Worm (Caenorhabditis elegans) whole organism, late embryonic: ENCODE measurements around the gene Y45G5AM.5.

Experiments
- F13H6.1 ChIP-seq: sonication (generic microtip); optimal IDR thresholded peaks from 2 replicates; lab custom pipeline; 2016; ENCODE audit warnings: missing genetic modification characterization, missing compliant biosample characterization
- T23F11.4 ChIP-seq: fragments of 200-800 bp; sonication (Bioruptor generic); optimal IDR thresholded peaks from 2 replicates; lab custom pipeline; 2018; ENCODE audit warnings: mild to moderate bottlenecking, missing genetic modification characterization, missing compliant biosample characterization
- Y22D7AL.16 ChIP-seq: sonication (generic microtip); optimal IDR thresholded peaks from 2 replicates; lab custom pipeline; 2016; ENCODE audit warnings: missing genetic modification characterization, missing compliant biosample characterization
- ahr-1 ChIP-seq: sonication (generic microtip); optimal IDR thresholded peaks from 2 replicates; lab custom pipeline; 2016; ENCODE audit warnings: missing genetic modification characterization, missing compliant biosample characterization
- ama-1 ChIP-seq: fragments of 150-350 bp; optimal IDR thresholded peaks from 2 replicates; lab custom pipeline; 2014
- ceh-2 ChIP-seq: sonication (generic microtip); optimal IDR thresholded peaks from 2 replicates; lab custom pipeline; 2016; ENCODE audit warnings: missing genotype, missing genetic modification characterization, missing compliant biosample characterization
- ceh-22 ChIP-seq: sonication (generic microtip); optimal IDR thresholded peaks from 2 replicates; lab custom pipeline; 2017; ENCODE audit warnings: missing biosample characterization, missing genetic modification characterization
- ceh-24 ChIP-seq: sonication (generic microtip); optimal IDR thresholded peaks from 2 replicates; lab custom pipeline; 2016; ENCODE audit warnings: mild to moderate bottlenecking, missing genetic modification characterization, missing compliant biosample characterization
- elt-2 ChIP-seq: sonication (generic microtip); optimal IDR thresholded peaks from 2 replicates; lab custom pipeline; 2016; ENCODE audit warnings: missing genetic modification reagents, missing genetic modification characterization, missing compliant biosample characterization
- elt-4 ChIP-seq: sonication (generic microtip); optimal IDR thresholded peaks from 2 replicates; lab custom pipeline; 2016; ENCODE audit warnings: missing genetic modification characterization, missing compliant biosample characterization
- fax-1 ChIP-seq: sonication (generic microtip); optimal IDR thresholded peaks from 2 replicates; lab custom pipeline; 2016; ENCODE audit warnings: missing genotype, missing genetic modification characterization, missing compliant biosample characterization
- fkh-10 ChIP-seq: fragments of 150-350 bp; optimal IDR thresholded peaks from 2 replicates; lab custom pipeline; 2014; ENCODE audit warnings: missing biosample characterization, missing genetic modification reagents, missing genetic modification characterization
- gmeb-2 ChIP-seq: sonication (generic microtip); optimal IDR thresholded peaks from 2 replicates; lab custom pipeline; 2016; ENCODE audit warnings: missing genetic modification characterization, inconsistent platforms, missing compliant biosample characterization
- hlh-15 ChIP-seq: sonication (generic microtip); optimal IDR thresholded peaks from 2 replicates; lab custom pipeline; 2016; ENCODE audit warnings: missing genetic modification characterization, missing compliant biosample characterization
- hlh-30 ChIP-seq: sonication (generic microtip); optimal IDR thresholded peaks from 2 replicates; lab custom pipeline; 2017; ENCODE audit warnings: antibody characterized with exemption, missing genetic modification characterization, missing compliant biosample characterization; ENCODE audit not compliant: insufficient read depth
- hlh-8 ChIP-seq: sonication (generic microtip); optimal IDR thresholded peaks from 2 replicates; lab custom pipeline; 2016; ENCODE audit warnings: missing genotype, missing genetic modification characterization, missing compliant biosample characterization
- mec-3 ChIP-seq: sonication (generic microtip); optimal IDR thresholded peaks from 2 replicates; lab custom pipeline; 2016; ENCODE audit warnings: borderline replicate concordance, missing genetic modification characterization, missing compliant biosample characterization
- nfya-1 ChIP-seq: sonication (generic microtip); optimal IDR thresholded peaks from 2 replicates; lab custom pipeline; 2017; ENCODE audit warnings: missing genetic modification characterization, mild to moderate bottlenecking, missing compliant biosample characterization, antibody characterized with exemption, moderate library complexity
- nhr-232 ChIP-seq: sonication (generic microtip); optimal IDR thresholded peaks from 2 replicates; lab custom pipeline; 2016; ENCODE audit warnings: missing genetic modification characterization, missing compliant biosample characterization
- npax-4 ChIP-seq: sonication (generic microtip); optimal IDR thresholded peaks from 2 replicates; lab custom pipeline; 2016; ENCODE audit warnings: missing genetic modification characterization, missing compliant biosample characterization
- odd-2 ChIP-seq: sonication (generic microtip); optimal IDR thresholded peaks from 2 replicates; lab custom pipeline; 2017; ENCODE audit warnings: antibody characterized with exemption, mild to moderate bottlenecking, missing genetic modification characterization, missing compliant biosample characterization
- pax-1 ChIP-seq: fragments of 150-350 bp; optimal IDR thresholded peaks from 2 replicates; lab custom pipeline; 2014; ENCODE audit warnings: missing biosample characterization, missing genetic modification characterization
- pha-2 ChIP-seq: sonication (generic microtip); optimal IDR thresholded peaks from 2 replicates; lab custom pipeline; 2017; ENCODE audit warnings: mild to moderate bottlenecking, missing genetic modification characterization, missing compliant biosample characterization
- pha-4 ChIP-seq: fragments of 150-350 bp; optimal IDR thresholded peaks from 2 replicates; lab custom pipeline; 2018; ENCODE audit warnings: missing biosample characterization, missing genetic modification reagents, missing genetic modification characterization
- pqm-1 ChIP-seq: sonication (generic microtip); optimal IDR thresholded peaks from 2 replicates; lab custom pipeline; 2016; ENCODE audit warnings: missing genetic modification characterization, missing compliant biosample characterization
- rnt-1 ChIP-seq: sonication (generic microtip); optimal IDR thresholded peaks from 2 replicates; lab custom pipeline; 2016; ENCODE audit warnings: missing genetic modification characterization, missing compliant biosample characterization
- syd-9 ChIP-seq: sonication (generic microtip); optimal IDR thresholded peaks from 2 replicates; lab custom pipeline; 2016; ENCODE audit warnings: mild to moderate bottlenecking, missing genetic modification characterization, moderate library complexity, missing compliant biosample characterization
- unc-42 ChIP-seq: sonication (generic microtip); optimal IDR thresholded peaks from 2 replicates; lab custom pipeline; 2016; ENCODE audit warnings: missing genotype, missing genetic modification characterization, missing compliant biosample characterization
- unc-55 ChIP-seq: sonication (generic microtip); optimal IDR thresholded peaks from 2 replicates; lab custom pipeline; 2017; ENCODE audit warnings: missing biosample characterization, missing genetic modification reagents, missing genetic modification characterization
- unc-86 ChIP-seq: sonication (generic microtip); optimal IDR thresholded peaks from 2 replicates; lab custom pipeline; 2016; ENCODE audit warnings: missing genetic modification characterization, missing compliant biosample characterization
- zip-5 ChIP-seq: sonication (generic microtip); optimal IDR thresholded peaks from 2 replicates; lab custom pipeline; 2016; ENCODE audit warnings: missing genetic modification characterization, missing compliant biosample characterization
- ztf-16 ChIP-seq: sonication (generic microtip); optimal IDR thresholded peaks from 2 replicates; lab custom pipeline; 2017; ENCODE audit warnings: missing genetic modification characterization, missing compliant biosample characterization

Y45G5AM.5 gene

ce11 chrV:4194587-4195211 is 34.5 kb downstream of the Y45G5AM.5 start, which contains the start of gene Y45G5AM.9 (continued):
- peak; percentile 50 for TF ChIP-seq rnt-1 (tag; lab: Kevin White, UChicago)
- TF ChIP-seq hlh-15 (tag; lab: Kevin White, UChicago) = peak; percentile 11
- no peak for TF ChIP-seq pha-4 (tag; lab: Kevin White, UChicago)
- peak; percentile 76 for TF ChIP-seq nfya-1 (tag; lab: Kevin White, UChicago)
- TF ChIP-seq syd-9 (tag; lab: Kevin White, UChicago) = peak; percentile 40
- TF ChIP-seq mec-3 = no peak
- TF ChIP-seq odd-2 (tag; lab: Kevin White, UChicago) = no peak
- TF ChIP-seq ama-1 (lab: Kevin White, UChicago) = no peak
- no peak for TF ChIP-seq zip-5 (tag; lab: Kevin White, UChicago)
- peak; percentile 11 for TF ChIP-seq gmeb-2 (tag; lab: Kevin White, UChicago)
- TF ChIP-seq elt-4 (tag; lab: Kevin White, UChicago) = no peak
- peak; percentile 66 for TF ChIP-seq F13H6.1 (tag; lab: Kevin White, UChicago)
- no peak for TF ChIP-seq pha-2 (tag; lab: Kevin White, UChicago)
- TF ChIP-seq ztf-16 = peak; percentile 12
- TF ChIP-seq unc-86 (tag; lab: Kevin White, UChicago) = peak; percentile 53
- TF ChIP-seq pax-1 (tag; lab: Kevin White, UChicago) = no peak
- no peak for TF ChIP-seq ceh-24 (tag; lab: Kevin White, UChicago)
- peak; percentile 8 for TF ChIP-seq fkh-10 (GFP tag; lab: Kevin White, UChicago)
- TF ChIP-seq nhr-232 (tag; lab: Kevin White, UChicago) = no peak
- TF ChIP-seq npax-4 (tag; lab: Kevin White, UChicago) = no peak
- no peak for TF ChIP-seq ceh-22
- peak; percentile 1 for TF ChIP-seq Y22D7AL.16 (tag; lab: Kevin White, UChicago)
- peak; percentile 47 for TF ChIP-seq fax-1 (tag; lab: Kevin White, UChicago)
- TF ChIP-seq pqm-1 = peak; percentile 17
- no peak for TF ChIP-seq unc-55 (GFP tag; lab: Kevin White, UChicago)
- TF ChIP-seq T23F11.4 = no peak
- TF ChIP-seq ahr-1 (tag; lab: Kevin White, UChicago) = no peak
- TF ChIP-seq hlh-8 (tag; lab: Kevin White, UChicago) = peak; percentile 12
- TF ChIP-seq, all 69 proteins: peak for 40

ce11 chrV:4195283-4195682 is 35.1 kb downstream of the Y45G5AM.5 start, which contains the start of gene algn-5:
algn-5 (plus strand) TSS chrV:4195577.
- TF ChIP-seq unc-55 (GFP tag; lab: Kevin White, UChicago) = no peak

- TF ChIP-seq Y22D7AL.16 (tag; lab: Kevin White, UChicago) = no peak
- TF ChIP-seq ceh-2 (tag; lab: Kevin White, UChicago) = no peak
- no peak for TF ChIP-seq pha-4 (tag; lab: Kevin White, UChicago)
- TF ChIP-seq ama-1 (lab: Kevin White, UChicago) = no peak
- no peak for TF ChIP-seq rnt-1 (tag; lab: Kevin White, UChicago)
- no peak for TF ChIP-seq hlh-30
- no peak for TF ChIP-seq elt-2 (tag; lab: Kevin White, UChicago)
- no peak for TF ChIP-seq unc-42 (tag; lab: Kevin White, UChicago)
These were observed 39.0 kb downstream of the Y45G5AM.5 start, which contains the start of gene rpac-40 for ce11 chrV:4199185-4199584. rpac-40 (plus strand) TSS chrV:4199485.

- no peak for TF ChIP-seq fkh-10 (GFP tag; lab: Kevin White, UChicago)
These were observed 44.2 kb downstream of the Y45G5AM.5 start, which contains the start of gene H43I07.1 for ce11 chrV:4204421-4204820. H43I07.1 (plus strand) TSS chrV:4204721.
